Worm (Caenorhabditis elegans): ENCODE results near the gene T25B6.4.

- no peak for TF ChIP-seq nfya-2 (GFP tag; IDR thresholded peaks at IDR 0.05)
- TF ChIP-seq nhr-90 (tag; optimal IDR thresholded peaks at IDR 0.05), result no peak
- TF ChIP-seq ccch-3 (GFP tag; optimal IDR thresholded peaks at IDR 0.05), result no peak
- no peak for TF ChIP-seq dpl-1 (GFP tag; optimal IDR thresholded peaks at IDR 0.05)
- TF ChIP-seq egl-44 (GFP tag; IDR thresholded peaks at IDR 0.05), result no peak
- TF ChIP-seq ceh-79 (tag; optimal IDR thresholded peaks at IDR 0.05), result no peak
- no peak for TF ChIP-seq F57C9.4 (tag; optimal IDR thresholded peaks at IDR 0.05)
- TF ChIP-seq nfya-1 (tag; optimal IDR thresholded peaks at IDR 0.05; ENCODE audit: borderline replicate concordance, insufficient read depth), result no peak
- TF ChIP-seq efl-1 (GFP tag; optimal IDR thresholded peaks at IDR 0.05), result no peak
- no peak for TF ChIP-seq ama-1 (optimal IDR thresholded peaks at IDR 0.05)
- TF ChIP-seq ama-1 (GFP tag; optimal IDR thresholded peaks at IDR 0.05), result no peak
- TF ChIP-seq mcd-1 (GFP tag; IDR thresholded peaks at IDR 0.05), result no peak
- no peak for TF ChIP-seq ceh-100 (GFP tag; IDR thresholded peaks at IDR 0.05)
Measured at ce11 chrX:9045913-9046312, 30.4 kb downstream of the T25B6.4 start, which contains the start of gene prdm-14.

All from whole organism, young adult.